Worm (Caenorhabditis elegans) whole organism, mixed stage, embryonic: ENCODE results near the gene tlk-1.

Source experiments
- ceh-83 ChIP-seq: fragments of 200-800 bp; sonication (Bioruptor generic); optimal IDR thresholded peaks from 2 replicates; lab custom pipeline; 2018; ENCODE audit warnings: mild to moderate bottlenecking, missing genetic modification characterization, missing compliant biosample characterization
- ces-1 ChIP-seq: fragments of 150-350 bp; optimal IDR thresholded peaks from 2 replicates; lab custom pipeline; 2014; ENCODE audit warnings: missing biosample characterization, missing genetic modification reagents, missing genetic modification characterization
- cnd-1 ChIP-seq: fragments of 200-800 bp; sonication (Bioruptor generic); optimal IDR thresholded peaks from 2 replicates; lab custom pipeline; 2018; ENCODE audit warnings: mild to moderate bottlenecking, missing genetic modification characterization, missing compliant biosample characterization
- ham-2 ChIP-seq: fragments of 200-800 bp; sonication (Bioruptor generic); optimal IDR thresholded peaks from 2 replicates; lab custom pipeline; 2018; ENCODE audit warnings: mild to moderate bottlenecking, missing genetic modification characterization, missing compliant biosample characterization
- lin-13 ChIP-seq: fragments of 150-350 bp; optimal IDR thresholded peaks from 2 replicates; lab custom pipeline; 2014; ENCODE audit warnings: missing biosample characterization, missing genetic modification characterization
- snpc-4 ChIP-seq: fragments of 150-350 bp; optimal IDR thresholded peaks from 2 replicates; lab custom pipeline; 2014; ENCODE audit warnings: missing biosample characterization, missing genetic modification characterization
- unc-62 ChIP-seq: fragments of 150-350 bp; optimal IDR thresholded peaks from 2 replicates; lab custom pipeline; 2014; ENCODE audit warnings: missing biosample characterization, missing genetic modification reagents, missing genetic modification characterization
- zip-8 ChIP-seq: fragments of 150-350 bp; optimal IDR thresholded peaks from 2 replicates; lab custom pipeline; 2014; ENCODE audit warnings: missing biosample characterization, missing genetic modification characterization

ce11 chrIII:9664484-9665221, 35.0 kb upstream of the tlk-1 start:
- TF ChIP-seq ces-1 (GFP tag; lab: Kevin White, UChicago) (peak; percentile 30), ham-2 (GFP tag; lab: Kevin White, UChicago) (no peak), cnd-1 (tag; lab: Kevin White, UChicago) (no peak), ceh-83 (GFP tag; lab: Kevin White, UChicago) (no peak), zip-8 (tag; lab: Kevin White, UChicago) (no peak), snpc-4 (tag; lab: Kevin White, UChicago) (no peak), lin-13 (no peak), unc-62 (GFP tag; lab: Kevin White, UChicago) (no peak)
